Worm (Caenorhabditis elegans) whole organism, L2 larva: Measurements from ENCODE around the gene npax-1.

Experiments
- C34F6.9 ChIP-seq: fragments of 150-350 bp; optimal IDR thresholded peaks from 2 replicates; lab custom pipeline; 2014; ENCODE audit warnings: missing biosample characterization, missing genetic modification characterization
- F13H6.1 ChIP-seq: sonication (generic microtip); optimal IDR thresholded peaks from 2 replicates; lab custom pipeline; 2016; ENCODE audit warnings: missing genetic modification characterization, missing compliant biosample characterization
- R02D3.7 ChIP-seq: fragments of 150-350 bp; optimal IDR thresholded peaks from 2 replicates; lab custom pipeline; 2014; ENCODE audit warnings: missing biosample characterization, missing genetic modification characterization
- Y55F3AM.14 ChIP-seq: fragments of 200-800 bp; sonication (Bioruptor generic); optimal IDR thresholded peaks from 2 replicates; lab custom pipeline; 2018; ENCODE audit warnings: mild to moderate bottlenecking, missing genetic modification characterization, missing compliant biosample characterization
- ZK546.5 ChIP-seq: sonication (generic microtip); optimal IDR thresholded peaks from 2 replicates; lab custom pipeline; 2017; ENCODE audit warnings: missing biosample characterization, missing genetic modification characterization
- alr-1 ChIP-seq: fragments of 150-350 bp; optimal IDR thresholded peaks from 2 replicates; lab custom pipeline; 2014; ENCODE audit warnings: missing biosample characterization, missing genetic modification characterization
- aly-2 ChIP-seq: fragments of 150-350 bp; optimal IDR thresholded peaks from 2 replicates; lab custom pipeline; 2014; ENCODE audit warnings: missing biosample characterization, missing genetic modification characterization
- ama-1 ChIP-seq: fragments of 150-350 bp; optimal IDR thresholded peaks from 2 replicates; lab custom pipeline; 2018; ENCODE audit warnings: inconsistent platforms
- blmp-1 ChIP-seq: sonication (generic microtip); optimal IDR thresholded peaks from 2 replicates; lab custom pipeline; 2017; ENCODE audit warnings: missing genetic modification characterization, mild to moderate bottlenecking, missing compliant biosample characterization, antibody characterized with exemption, moderate library complexity; ENCODE audit not compliant: insufficient read depth
- ceh-16 ChIP-seq: fragments of 150-350 bp; optimal IDR thresholded peaks from 2 replicates; lab custom pipeline; 2014; ENCODE audit warnings: missing biosample characterization, missing genetic modification characterization
- ceh-82 ChIP-seq: fragments of 150-350 bp; optimal IDR thresholded peaks from 2 replicates; lab custom pipeline; 2014; ENCODE audit warnings: missing biosample characterization, missing genetic modification characterization
- crh-2 ChIP-seq: sonication (generic microtip); optimal IDR thresholded peaks from 2 replicates; lab custom pipeline; 2017; ENCODE audit warnings: missing biosample characterization, missing genetic modification characterization
- dmd-4 ChIP-seq: sonication (generic microtip); optimal IDR thresholded peaks from 2 replicates; lab custom pipeline; 2017; ENCODE audit warnings: missing biosample characterization, missing genetic modification characterization
- egl-27 ChIP-seq: sonication (generic microtip); optimal IDR thresholded peaks from 3 replicates; lab custom pipeline; 2017; ENCODE audit warnings: missing biosample characterization, missing genetic modification reagents, missing genetic modification characterization
- elt-1 ChIP-seq: fragments of 150-350 bp; optimal IDR thresholded peaks from 2 replicates; lab custom pipeline; 2014; ENCODE audit warnings: missing biosample characterization, missing genetic modification characterization
- elt-3 ChIP-seq: sonication (generic microtip); optimal IDR thresholded peaks from 2 replicates; lab custom pipeline; 2017; ENCODE audit warnings: missing biosample characterization, missing genetic modification characterization
- fos-1 ChIP-seq: fragments of 150-350 bp; optimal IDR thresholded peaks from 2 replicates; lab custom pipeline; 2014; ENCODE audit warnings: missing biosample characterization, missing genetic modification characterization
- gmeb-1 ChIP-seq: fragments of 150-350 bp; optimal IDR thresholded peaks from 2 replicates; lab custom pipeline; 2014; ENCODE audit warnings: missing biosample characterization, missing genetic modification characterization
- lin-11 ChIP-seq: fragments of 150-350 bp; sonication (generic microtip); optimal IDR thresholded peaks from 2 replicates; lab custom pipeline; 2014; ENCODE audit warnings: missing biosample characterization, missing genetic modification characterization, inconsistent platforms, mixed read lengths
- lin-13 ChIP-seq: fragments of 150-350 bp; optimal IDR thresholded peaks from 2 replicates; lab custom pipeline; 2014; ENCODE audit warnings: missing biosample characterization, missing genetic modification reagents, missing genetic modification characterization
- lin-39 ChIP-seq: fragments of 150-350 bp; optimal IDR thresholded peaks from 2 replicates; lab custom pipeline; 2014; ENCODE audit warnings: missing biosample characterization, missing genetic modification reagents, missing genetic modification characterization
- lsy-2 ChIP-seq, 2 experiments: fragments of 150-350 bp in 1 of 2; sonication (generic microtip) in 1 of 2; optimal IDR thresholded peaks; 2 replicates each; lab custom pipeline; 2014 to 2017; ENCODE audit warnings: missing biosample characterization in 2 of 2, missing genetic modification characterization in 2 of 2
- mab-5 ChIP-seq: fragments of 150-350 bp; optimal IDR thresholded peaks from 2 replicates; lab custom pipeline; 2014; ENCODE audit warnings: missing biosample characterization, missing genetic modification characterization
- mbf-1 ChIP-seq: sonication (generic microtip); optimal IDR thresholded peaks from 2 replicates; lab custom pipeline; 2017; ENCODE audit warnings: missing biosample characterization, missing genetic modification characterization
- mdl-1 ChIP-seq, 2 experiments: fragments of 150-350 bp in 1 of 2; sonication (generic microtip) in 1 of 2; optimal IDR thresholded peaks; 2 replicates each; lab custom pipeline; 2017; ENCODE audit warnings: missing biosample characterization in 2 of 2, missing genetic modification characterization in 2 of 2
- nhr-10 ChIP-seq: sonication (generic microtip); optimal IDR thresholded peaks from 2 replicates; lab custom pipeline; 2017; ENCODE audit warnings: missing biosample characterization, missing genetic modification characterization
- nhr-11 ChIP-seq: fragments of 150-350 bp; optimal IDR thresholded peaks from 2 replicates; lab custom pipeline; 2014; ENCODE audit warnings: missing biosample characterization, missing genetic modification characterization
- nhr-12 ChIP-seq: fragments of 150-350 bp; optimal IDR thresholded peaks from 2 replicates; lab custom pipeline; 2014; ENCODE audit warnings: missing biosample characterization, missing genetic modification characterization
- nhr-129 ChIP-seq: fragments of 150-350 bp; optimal IDR thresholded peaks from 2 replicates; lab custom pipeline; 2014; ENCODE audit warnings: missing biosample characterization, missing genetic modification characterization
- nhr-21 ChIP-seq: fragments of 150-350 bp; optimal IDR thresholded peaks from 2 replicates; lab custom pipeline; 2014; ENCODE audit warnings: missing biosample characterization, missing genetic modification characterization
- nhr-23 ChIP-seq: fragments of 150-350 bp; optimal IDR thresholded peaks from 2 replicates; lab custom pipeline; 2014; ENCODE audit warnings: missing biosample characterization, missing genetic modification reagents, missing genetic modification characterization
- nhr-237 ChIP-seq: fragments of 150-350 bp; optimal IDR thresholded peaks from 2 replicates; lab custom pipeline; 2014; ENCODE audit warnings: missing biosample characterization, missing genetic modification characterization
- nhr-25 ChIP-seq: fragments of 150-350 bp; sonication (generic microtip); optimal IDR thresholded peaks from 3 replicates; lab custom pipeline; 2014; ENCODE audit warnings: missing biosample characterization, missing genetic modification characterization
- nhr-6 ChIP-seq: fragments of 150-350 bp; optimal IDR thresholded peaks from 2 replicates; lab custom pipeline; 2014; ENCODE audit warnings: missing biosample characterization, missing genetic modification characterization
- nhr-77 ChIP-seq: fragments of 150-350 bp; optimal IDR thresholded peaks from 2 replicates; lab custom pipeline; 2014; ENCODE audit warnings: missing biosample characterization, missing genetic modification characterization
- peb-1 ChIP-seq: fragments of 150-350 bp; optimal IDR thresholded peaks from 2 replicates; lab custom pipeline; 2014; ENCODE audit warnings: missing biosample characterization, missing genetic modification characterization
- sem-4 ChIP-seq: fragments of 150-350 bp; optimal IDR thresholded peaks from 2 replicates; lab custom pipeline; 2014; ENCODE audit warnings: missing biosample characterization, missing genetic modification reagents, missing genetic modification characterization
- skn-1 ChIP-seq: sonication (generic microtip); optimal IDR thresholded peaks from 2 replicates; lab custom pipeline; 2017; ENCODE audit warnings: missing biosample characterization, missing genetic modification characterization
- sma-3 ChIP-seq: sonication (generic microtip); optimal IDR thresholded peaks from 2 replicates; lab custom pipeline; 2016; ENCODE audit warnings: missing genetic modification reagents, missing genetic modification characterization, missing compliant biosample characterization
- sma-9 ChIP-seq, 2 experiments: fragments of 150-350 bp in 1 of 2; sonication (generic microtip) in 1 of 2; optimal IDR thresholded peaks; 2 replicates each; lab custom pipeline; 2014 to 2016; ENCODE audit warnings: missing genetic modification characterization in 2 of 2, mild to moderate bottlenecking in 1 of 2, missing biosample characterization in 1 of 2, missing compliant biosample characterization in 1 of 2, missing genetic modification reagents in 1 of 2, moderate library complexity in 1 of 2
- snpc-4 ChIP-seq: fragments of 150-350 bp; optimal IDR thresholded peaks from 2 replicates; lab custom pipeline; 2014; ENCODE audit warnings: missing biosample characterization, missing genetic modification characterization
- unc-39 ChIP-seq: fragments of 150-350 bp; optimal IDR thresholded peaks from 2 replicates; lab custom pipeline; 2014; ENCODE audit warnings: missing biosample characterization, missing genetic modification characterization
- unc-55 ChIP-seq: fragments of 150-350 bp; sonication (generic microtip); optimal IDR thresholded peaks from 3 replicates; lab custom pipeline; 2014; ENCODE audit warnings: missing biosample characterization, missing genetic modification reagents, missing genetic modification characterization
- unc-62 ChIP-seq: fragments of 150-350 bp; optimal IDR thresholded peaks from 2 replicates; lab custom pipeline; 2014; ENCODE audit warnings: missing biosample characterization, missing genetic modification reagents, missing genetic modification characterization
- zag-1 ChIP-seq: fragments of 150-350 bp; optimal IDR thresholded peaks from 2 replicates; lab custom pipeline; 2014; ENCODE audit warnings: missing biosample characterization, missing genetic modification characterization
- ztf-1 ChIP-seq: fragments of 200-800 bp; sonication (Bioruptor generic); conservative IDR thresholded peaks from 2 replicates; pipeline ENCODE4 v1.3.6; 2022; ENCODE audit warnings: missing genetic modification characterization, missing compliant biosample characterization
- ztf-11 ChIP-seq: sonication (generic microtip); optimal IDR thresholded peaks from 2 replicates; lab custom pipeline; 2017; ENCODE audit warnings: missing biosample characterization, missing genetic modification characterization
- ztf-4 ChIP-seq: fragments of 150-350 bp; optimal IDR thresholded peaks from 2 replicates; lab custom pipeline; 2014; ENCODE audit warnings: missing biosample characterization, missing genetic modification characterization

Gene npax-1

ce11 chrII:7338995-7339394 lies 7.9 kb upstream of the npax-1 start, which contains the start of gene nhr-21 (continued):
- no peak for TF ChIP-seq mbf-1 (tag; lab: Kevin White, UChicago)

- TF ChIP-seq nhr-6 (tag; lab: Kevin White, UChicago) (peak; percentile 40), ceh-82 (tag; lab: Kevin White, UChicago) (no peak), F13H6.1 (tag; lab: Kevin White, UChicago) (peak; percentile 84), ztf-4 (peak; percentile 72), nhr-25 (tag; lab: Kevin White, UChicago) (peak; percentile 95), ama-1 (no peak), fos-1 (peak; percentile 75), elt-1 (tag; lab: Kevin White, UChicago) (no peak), aly-2 (no peak), sem-4 (peak; percentile 77), C34F6.9 (tag; lab: Kevin White, UChicago) (peak; percentile 70), unc-55 (GFP tag; lab: Kevin White, UChicago) (peak; percentile 73), blmp-1 (tag; lab: Kevin White, UChicago) (peak; percentile 90), lin-39 (no peak), alr-1 (tag; lab: Kevin White, UChicago) (no peak), peb-1 (tag; lab: Kevin White, UChicago) (no peak), nhr-10 (tag; lab: Kevin White, UChicago) (no peak), nhr-237 (tag; lab: Kevin White, UChicago) (no peak), zag-1 (no peak), nhr-11 (tag; lab: Kevin White, UChicago) (no peak), unc-62 (GFP tag; lab: Kevin White, UChicago) (peak; percentile 7), lin-13 (GFP tag; lab: Kevin White, UChicago) (peak; percentile 55), ZK546.5 (no peak), skn-1 (tag; lab: Kevin White, UChicago) (no peak), nhr-129 (tag; lab: Kevin White, UChicago) (peak; percentile 79), ztf-11 (tag; lab: Kevin White, UChicago) (no peak), Y55F3AM.14 (GFP tag; lab: Kevin White, UChicago) (peak; percentile 50), mab-5 (tag; lab: Kevin White, UChicago) (no peak), dmd-4 (tag; lab: Kevin White, UChicago) (no peak), gmeb-1 (tag; lab: Kevin White, UChicago) (peak; percentile 59), unc-39 (tag; lab: Kevin White, UChicago) (no peak), snpc-4 (tag; lab: Kevin White, UChicago) (peak; percentile 34), nhr-77 (tag; lab: Kevin White, UChicago) (no peak), lin-11 (peak; percentile 54), sma-3 (GFP tag; lab: Kevin White, UChicago) (peak; percentile 92), crh-2 (tag; lab: Kevin White, UChicago) (peak; percentile 94), nhr-23 (tag; lab: Kevin White, UChicago) (no peak), nhr-12 (tag; lab: Kevin White, UChicago) (peak; percentile 15), ceh-16 (tag; lab: Kevin White, UChicago) (no peak), mbf-1 (tag; lab: Kevin White, UChicago) (no peak), ztf-1 (no peak), lsy-2 (tag; optimal IDR thresholded peaks at IDR 0.05; lab: Kevin White, UChicago) (peak in 1 of 2 experiments; percentile 72), egl-27 (peak; percentile 75), R02D3.7 (no peak), elt-3 (tag; lab: Kevin White, UChicago) (no peak), sma-9 (GFP tag; optimal IDR thresholded peaks at IDR 0.05; lab: Kevin White, UChicago) (peak; percentile 97), sma-9 (tag; optimal IDR thresholded peaks at IDR 0.05; lab: Kevin White, UChicago) (no peak), mdl-1 (tag; optimal IDR thresholded peaks at IDR 0.05; lab: Kevin White, UChicago) (peak; percentile 73 to 87), nhr-21 (no peak)
Observed at ce11 chrII:7337469-7337893, 6.4 kb upstream of the npax-1 start.
